Worm (Caenorhabditis elegans): Measurements from ENCODE around the gene D2096.7.

DNA sequence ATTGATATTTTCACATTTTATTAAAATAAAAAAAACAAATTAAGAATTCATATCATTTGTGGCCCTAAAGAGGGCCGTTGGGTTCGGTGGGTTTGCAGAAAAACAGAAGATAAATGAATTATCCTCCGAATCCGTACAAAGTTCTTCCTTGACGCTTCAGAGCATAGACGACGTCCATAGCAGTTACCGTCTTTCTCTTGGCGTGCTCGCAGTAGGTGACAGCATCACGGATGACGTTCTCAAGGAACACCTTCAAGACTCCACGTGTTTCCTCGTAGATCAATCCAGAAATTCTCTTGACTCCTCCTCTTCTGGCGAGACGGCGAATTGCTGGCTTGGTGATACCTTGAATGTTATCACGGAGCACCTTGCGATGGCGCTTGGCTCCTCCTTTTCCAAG, 43.9 kb downstream of the D2096.7 start:
- TF ChIP-seq daf-19 (GFP tag; conservative IDR thresholded peaks at IDR 0.05) (no peak), nhr-25 (tag; optimal IDR thresholded peaks at IDR 0.05; ENCODE audit: borderline replicate concordance, insufficient read depth) (no peak), mep-1 (tag; optimal IDR thresholded peaks at IDR 0.05) (no peak), nhr-102 (tag; optimal IDR thresholded peaks at IDR 0.05) (no peak), nhr-76 (tag; optimal IDR thresholded peaks at IDR 0.05) (no peak), ztf-11 (tag; optimal IDR thresholded peaks at IDR 0.05) (no peak), hlh-30 (tag; optimal IDR thresholded peaks at IDR 0.05; ENCODE audit: insufficient read depth) (no peak)
